Worm (Caenorhabditis elegans): Measurements from ENCODE around the gene pde-12.

- no peak for TF ChIP-seq tab-1 (GFP tag; IDR thresholded peaks at IDR 0.05)
- no peak for TF ChIP-seq med-1 (GFP tag; optimal IDR thresholded peaks at IDR 0.05; ENCODE audit: insufficient read depth)
These were observed 35.3 kb downstream of the pde-12 start for ce11 chrIII:10809568-10809967.

Measured in whole organism, midembryonic.